Worm (Caenorhabditis elegans) whole organism, young adult: ENCODE data around the gene his-32.

Source experiments
- B0035.1 ChIP-seq: sonication (generic microtip); optimal IDR thresholded peaks from 2 replicates; lab custom pipeline; 2016; ENCODE audit warnings: missing genetic modification characterization, mild to moderate bottlenecking, missing compliant biosample characterization, missing genotype, missing genetic modification reagents
- F10E7.11 ChIP-seq: sonication (generic microtip); optimal IDR thresholded peaks from 2 replicates; lab custom pipeline; 2017; ENCODE audit warnings: mild to moderate bottlenecking, missing genetic modification characterization, moderate library complexity, missing compliant biosample characterization
- F22D6.2 ChIP-seq: sonication (generic microtip); optimal IDR thresholded peaks from 2 replicates; lab custom pipeline; 2016; ENCODE audit warnings: mild to moderate bottlenecking, missing genetic modification characterization, missing compliant biosample characterization
- F23B12.7 ChIP-seq: sonication (generic microtip); optimal IDR thresholded peaks from 2 replicates; lab custom pipeline; 2017; ENCODE audit warnings: missing genetic modification characterization, mild to moderate bottlenecking, missing compliant biosample characterization, antibody characterized with exemption, moderate library complexity; ENCODE audit not compliant: insufficient read depth
- F37B4.10 ChIP-seq: fragments of 200-800 bp; sonication (Bioruptor generic); IDR thresholded peaks from 2 replicates; pipeline ENCODE4 v1.3.6; 2022; ENCODE audit warnings: missing genetic modification characterization, missing compliant biosample characterization
- F52B5.7 ChIP-seq: sonication (generic microtip); optimal IDR thresholded peaks from 2 replicates; lab custom pipeline; 2016; ENCODE audit warnings: mild to moderate bottlenecking, missing genetic modification characterization, missing compliant biosample characterization
- Y79H2A.3 ChIP-seq: fragments of 200-800 bp; sonication (Bioruptor generic); conservative IDR thresholded peaks from 2 replicates; pipeline ENCODE4 v1.3.6; 2022; ENCODE audit warnings: missing genetic modification reagents, missing genetic modification characterization, missing compliant biosample characterization
- aptf-2 ChIP-seq: fragments of 200-800 bp; sonication (Bioruptor generic); conservative IDR thresholded peaks from 2 replicates; pipeline ENCODE4 v1.3.6; 2022; ENCODE audit warnings: missing genetic modification reagents, missing genetic modification characterization, missing compliant biosample characterization
- atf-7 ChIP-seq: sonication (generic microtip); optimal IDR thresholded peaks from 2 replicates; lab custom pipeline; 2017; ENCODE audit warnings: mild to moderate bottlenecking, missing genetic modification characterization, missing compliant biosample characterization
- ccch-3 ChIP-seq: fragments of 200-800 bp; sonication (Bioruptor generic); optimal IDR thresholded peaks from 2 replicates; lab custom pipeline; 2018; ENCODE audit warnings: mild to moderate bottlenecking, missing genetic modification characterization, missing compliant biosample characterization
- cebp-2 ChIP-seq: fragments of 200-800 bp; sonication (Bioruptor generic); IDR thresholded peaks from 2 replicates; pipeline ENCODE4 v1.3.6; 2022; ENCODE audit warnings: missing genetic modification characterization, missing compliant biosample characterization
- ceh-100 ChIP-seq: fragments of 200-800 bp; sonication (Bioruptor generic); IDR thresholded peaks from 2 replicates; pipeline ENCODE4 v1.3.6; 2022; ENCODE audit warnings: missing genetic modification reagents, missing genetic modification characterization, missing compliant biosample characterization
- ceh-40 ChIP-seq: fragments of 200-800 bp; sonication (Bioruptor generic); IDR thresholded peaks from 2 replicates; pipeline ENCODE4 v1.3.6; 2022; ENCODE audit warnings: missing genetic modification characterization, missing compliant biosample characterization
- chd-7 ChIP-seq: sonication (generic microtip); optimal IDR thresholded peaks from 2 replicates; lab custom pipeline; 2016; ENCODE audit warnings: mild to moderate bottlenecking, missing genetic modification characterization, moderate library complexity, missing compliant biosample characterization
- die-1 ChIP-seq: sonication (generic microtip); optimal IDR thresholded peaks from 2 replicates; lab custom pipeline; 2016; ENCODE audit warnings: missing genotype, mild to moderate bottlenecking, missing genetic modification characterization, missing compliant biosample characterization
- dpff-1 ChIP-seq: sonication (generic microtip); optimal IDR thresholded peaks from 2 replicates; lab custom pipeline; 2017; ENCODE audit warnings: mild to moderate bottlenecking, missing genetic modification characterization, missing compliant biosample characterization
- efl-1 ChIP-seq: fragments of 150-350 bp; optimal IDR thresholded peaks from 2 replicates; lab custom pipeline; 2014; ENCODE audit warnings: missing biosample characterization, missing genetic modification reagents, missing genetic modification characterization
- egl-18 ChIP-seq: fragments of 200-800 bp; sonication (Bioruptor generic); IDR thresholded peaks from 2 replicates; pipeline ENCODE4 v1.3.6; 2022; ENCODE audit warnings: missing genetic modification reagents, missing genetic modification characterization, missing compliant biosample characterization
- egrh-3 ChIP-seq: fragments of 200-800 bp; sonication (Bioruptor generic); IDR thresholded peaks from 2 replicates; pipeline ENCODE4 v1.3.6; 2022; ENCODE audit warnings: missing genetic modification reagents, missing genetic modification characterization, missing compliant biosample characterization
- ekl-4 ChIP-seq: fragments of 200-800 bp; sonication (Bioruptor generic); IDR thresholded peaks from 2 replicates; pipeline ENCODE4 v1.3.6; 2022; ENCODE audit warnings: missing genetic modification reagents, missing genetic modification characterization, missing compliant biosample characterization
- fkh-3 ChIP-seq: sonication (generic microtip); optimal IDR thresholded peaks from 2 replicates; lab custom pipeline; 2016; ENCODE audit warnings: mild to moderate bottlenecking, missing genetic modification characterization, missing compliant biosample characterization
- gei-17 ChIP-seq: fragments of 200-800 bp; sonication (Bioruptor generic); optimal IDR thresholded peaks from 2 replicates; lab custom pipeline; 2018; ENCODE audit warnings: mild to moderate bottlenecking, missing genetic modification characterization, missing compliant biosample characterization
- hmg-20 ChIP-seq: fragments of 200-800 bp; sonication (Bioruptor generic); IDR thresholded peaks from 2 replicates; pipeline ENCODE4 v1.3.6; 2022; ENCODE audit warnings: missing genetic modification reagents, missing genetic modification characterization, missing compliant biosample characterization
- hsf-1 ChIP-seq: fragments of 200-800 bp; sonication (Bioruptor generic); IDR thresholded peaks from 2 replicates; pipeline ENCODE4 v1.3.6; 2022; ENCODE audit warnings: missing genetic modification reagents, missing genetic modification characterization, missing compliant biosample characterization
- let-526 ChIP-seq: fragments of 200-800 bp; sonication (Bioruptor generic); IDR thresholded peaks from 2 replicates; pipeline ENCODE4 v1.3.6; 2022; ENCODE audit warnings: missing genetic modification reagents, missing genetic modification characterization, missing compliant biosample characterization
- lin-35 ChIP-seq, 3 experiments: fragments of 150-350 bp in 2 of 3; sonication (generic microtip) in 1 of 3; optimal IDR thresholded peaks; 2 replicates each; lab custom pipeline; 2014 to 2018; ENCODE audit warnings: missing biosample characterization in 3 of 3, missing genetic modification characterization in 3 of 3, missing genetic modification reagents in 3 of 3
- lin-40 ChIP-seq: sonication (generic microtip); optimal IDR thresholded peaks from 2 replicates; lab custom pipeline; 2016; ENCODE audit warnings: missing genetic modification characterization, mild to moderate bottlenecking, missing compliant biosample characterization, missing genotype, missing genetic modification reagents
- lin-54 ChIP-seq: fragments of 200-800 bp; sonication (Bioruptor generic); optimal IDR thresholded peaks from 2 replicates; lab custom pipeline; 2018; ENCODE audit warnings: mild to moderate bottlenecking, missing genetic modification characterization, missing compliant biosample characterization
- lsl-1 ChIP-seq: fragments of 200-800 bp; sonication (Bioruptor generic); optimal IDR thresholded peaks from 2 replicates; lab custom pipeline; 2018; ENCODE audit warnings: mild to moderate bottlenecking, missing genetic modification characterization, moderate library complexity, missing compliant biosample characterization
- madf-10 ChIP-seq: sonication (generic microtip); optimal IDR thresholded peaks from 2 replicates; lab custom pipeline; 2016; ENCODE audit warnings: mild to moderate bottlenecking, missing genetic modification characterization, missing compliant biosample characterization
- madf-3 ChIP-seq: fragments of 200-800 bp; sonication (Bioruptor generic); IDR thresholded peaks from 2 replicates; pipeline ENCODE4 v1.3.6; 2022; ENCODE audit warnings: missing genetic modification reagents, missing genetic modification characterization, missing compliant biosample characterization
- mcd-1 ChIP-seq: fragments of 200-800 bp; sonication (Bioruptor generic); IDR thresholded peaks from 2 replicates; pipeline ENCODE4 v1.3.6; 2022; ENCODE audit warnings: missing genetic modification reagents, missing genetic modification characterization, missing compliant biosample characterization
- mes-4 ChIP-seq: sonication (generic microtip); optimal IDR thresholded peaks from 2 replicates; lab custom pipeline; 2016; ENCODE audit warnings: missing genotype, missing genetic modification characterization, missing compliant biosample characterization
- nhr-27 ChIP-seq: fragments of 200-800 bp; sonication (Bioruptor generic); optimal IDR thresholded peaks from 2 replicates; lab custom pipeline; 2018; ENCODE audit warnings: mild to moderate bottlenecking, missing genetic modification characterization, moderate library complexity, missing compliant biosample characterization
- nhr-90 ChIP-seq: sonication (generic microtip); optimal IDR thresholded peaks from 2 replicates; lab custom pipeline; 2016; ENCODE audit warnings: missing genotype, mild to moderate bottlenecking, missing genetic modification characterization, missing compliant biosample characterization
- rcor-1 ChIP-seq: fragments of 200-800 bp; sonication (Bioruptor generic); IDR thresholded peaks from 2 replicates; pipeline ENCODE4 v1.3.6; 2022; ENCODE audit warnings: missing genetic modification reagents, missing genetic modification characterization, missing compliant biosample characterization
- rec-8 ChIP-seq, 2 experiments: sonication (generic microtip); optimal IDR thresholded peaks; 2 replicates each; lab custom pipeline; 2016; ENCODE audit warnings: mild to moderate bottlenecking in 2 of 2, missing genetic modification characterization in 2 of 2, missing genetic modification reagents in 2 of 2, missing genotype in 2 of 2, missing biosample characterization in 1 of 2, missing compliant biosample characterization in 1 of 2, moderate library complexity in 1 of 2
- rpc-1 ChIP-seq, 2 experiments: fragments of 150-350 bp in 1 of 2; sonication (generic microtip) in 1 of 2; optimal IDR thresholded peaks; 2 replicates each; lab custom pipeline; 2014 to 2018; ENCODE audit warnings: missing biosample characterization in 1 of 2, missing genetic modification characterization in 1 of 2, missing genetic modification reagents in 1 of 2, missing genotype in 1 of 2
- sdz-38 ChIP-seq: sonication (generic microtip); optimal IDR thresholded peaks from 2 replicates; lab custom pipeline; 2016; ENCODE audit warnings: missing genotype, missing genetic modification characterization, missing compliant biosample characterization
- snpc-1.1 ChIP-seq: sonication (generic microtip); optimal IDR thresholded peaks from 2 replicates; lab custom pipeline; 2017; ENCODE audit warnings: missing genetic modification characterization, mild to moderate bottlenecking, missing compliant biosample characterization, antibody characterized with exemption, moderate library complexity, missing genotype, missing genetic modification reagents; ENCODE audit not compliant: insufficient read depth
- snpc-1.3 ChIP-seq: sonication (generic microtip); optimal IDR thresholded peaks from 2 replicates; lab custom pipeline; 2017; ENCODE audit warnings: missing genetic modification characterization, mild to moderate bottlenecking, missing compliant biosample characterization, antibody characterized with exemption, moderate library complexity, missing genotype, missing genetic modification reagents; ENCODE audit not compliant: insufficient read depth
- snpc-3.4 ChIP-seq: sonication (generic microtip); optimal IDR thresholded peaks from 2 replicates; lab custom pipeline; 2017; ENCODE audit warnings: missing genetic modification characterization, mild to moderate bottlenecking, missing compliant biosample characterization, antibody characterized with exemption, moderate library complexity, missing genotype, missing genetic modification reagents
- tbp1 ChIP-seq: fragments of 200-800 bp; sonication (Bioruptor generic); optimal IDR thresholded peaks from 2 replicates; lab custom pipeline; 2018; ENCODE audit warnings: mild to moderate bottlenecking, missing genetic modification characterization, missing compliant biosample characterization
- unc-62 ChIP-seq: fragments of 150-350 bp; optimal IDR thresholded peaks from 2 replicates; lab custom pipeline; 2014; ENCODE audit warnings: missing biosample characterization, missing genetic modification reagents, missing genetic modification characterization
- zfh-2 ChIP-seq: fragments of 200-800 bp; sonication (Bioruptor generic); conservative IDR thresholded peaks from 2 replicates; pipeline ENCODE4 v1.3.6; 2022; ENCODE audit warnings: missing genetic modification reagents, missing genetic modification characterization, missing compliant biosample characterization
- ztf-25 ChIP-seq: fragments of 200-800 bp; sonication (Bioruptor generic); IDR thresholded peaks from 2 replicates; pipeline ENCODE4 v1.3.6; 2022; ENCODE audit warnings: missing genetic modification reagents, missing genetic modification characterization, missing compliant biosample characterization
- ztf-26 ChIP-seq: sonication (generic microtip); optimal IDR thresholded peaks from 2 replicates; lab custom pipeline; 2017; ENCODE audit warnings: missing genetic modification characterization, missing compliant biosample characterization
- ztf-3 ChIP-seq: fragments of 200-800 bp; sonication (Bioruptor generic); optimal IDR thresholded peaks from 2 replicates; lab custom pipeline; 2018; ENCODE audit warnings: mild to moderate bottlenecking, missing genetic modification characterization, missing compliant biosample characterization

his-32 gene

DNA sequence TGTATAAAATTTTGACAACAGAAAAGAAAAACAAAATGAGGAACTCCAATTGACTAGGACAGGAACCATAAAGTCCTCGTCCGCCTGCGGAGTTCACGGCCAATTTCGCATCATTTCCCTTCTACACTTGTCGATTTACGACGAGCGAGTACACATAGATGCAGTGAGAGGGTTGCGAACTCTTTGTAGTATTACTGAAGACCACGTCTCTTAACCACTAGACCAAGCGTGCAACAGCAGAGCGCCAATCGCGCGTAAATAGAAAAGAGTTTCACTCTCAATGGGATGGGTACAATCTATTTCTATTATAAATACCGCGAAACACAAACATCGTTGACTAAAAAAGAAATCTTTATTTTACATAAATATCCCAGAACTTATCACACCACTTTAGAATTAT lies 41.3 kb downstream of the his-32 start (continued):
- peak; percentile 18 for TF ChIP-seq efl-1 (GFP tag; lab: Kevin White, UChicago)
- peak; percentile 74 for TF ChIP-seq F52B5.7 (tag; lab: Kevin White, UChicago)
- TF ChIP-seq hmg-20 (GFP tag; lab: Robert Waterston, UW): 0 out of 2 replicates have a peak, but pooled peaks have one; percentile 37
- TF ChIP-seq hsf-1 (GFP tag; lab: Robert Waterston, UW): no peak
- TF ChIP-seq madf-10 (tag; lab: Kevin White, UChicago): peak; percentile 56
- TF ChIP-seq lin-54 (GFP tag; lab: Kevin White, UChicago): peak; percentile 63
- TF ChIP-seq aptf-2 (GFP tag; lab: Robert Waterston, UW): no peak
- TF ChIP-seq atf-7 (tag; lab: Kevin White, UChicago): peak; percentile 31
- peak in 1 of 3 experiments; percentile 61 for TF ChIP-seq lin-35 (GFP tag; optimal IDR thresholded peaks at IDR 0.05; lab: Kevin White, UChicago)
- peak; percentile 44; the same call in 1 of the 2 replicates for TF ChIP-seq ztf-25 (GFP tag; lab: Robert Waterston, UW)
- peak; percentile 21 for TF ChIP-seq nhr-27
- peak; percentile 42 for TF ChIP-seq ztf-26 (tag; lab: Kevin White, UChicago)
- TF ChIP-seq ekl-4 (GFP tag; lab: Robert Waterston, UW): peak; percentile 66
- peak; percentile 90 for TF ChIP-seq die-1 (tag; lab: Kevin White, UChicago)
- TF ChIP-seq mes-4 (tag; lab: Kevin White, UChicago): peak; percentile 73
- TF ChIP-seq egrh-3 (GFP tag; lab: Robert Waterston, UW): no peak
- TF ChIP-seq rec-8 (tag; optimal IDR thresholded peaks at IDR 0.05; lab: Kevin White, UChicago): peak; percentile 51 to 76
- peak; percentile 82 for TF ChIP-seq nhr-90 (tag; lab: Kevin White, UChicago)
- no peak for TF ChIP-seq F10E7.11 (tag; lab: Kevin White, UChicago)
- TF ChIP-seq unc-62 (GFP tag; lab: Kevin White, UChicago): no peak
- TF ChIP-seq sdz-38 (tag; lab: Kevin White, UChicago): no peak
- TF ChIP-seq Y79H2A.3: 0 out of 2 replicates have a peak, but pooled peaks have one; percentile 54
- peak; percentile 29 for TF ChIP-seq B0035.1
- TF ChIP-seq snpc-1.3 (tag; lab: Kevin White, UChicago): peak; percentile 84
- TF ChIP-seq lin-40 (tag; lab: Kevin White, UChicago): peak; percentile 64
- TF ChIP-seq F23B12.7 (tag; lab: Kevin White, UChicago): peak; percentile 31
- TF ChIP-seq rpc-1 (optimal IDR thresholded peaks at IDR 0.05; lab: Kevin White, UChicago): peak; percentile 87
- peak; percentile 86 for TF ChIP-seq rpc-1 (tag; optimal IDR thresholded peaks at IDR 0.05; lab: Kevin White, UChicago)
- peak; percentile 59; the same call in 1 of the 2 replicates for TF ChIP-seq mcd-1
- no peak for TF ChIP-seq dpff-1 (tag; lab: Kevin White, UChicago)
- TF ChIP-seq F22D6.2 (tag; lab: Kevin White, UChicago): no peak
- no peak for TF ChIP-seq cebp-2 (GFP tag; lab: Robert Waterston, UW)
- no peak for TF ChIP-seq ceh-100 (GFP tag; lab: Robert Waterston, UW)
- TF ChIP-seq tbp1 (GFP tag; lab: Kevin White, UChicago): peak; percentile 89
- peak; percentile 44 for TF ChIP-seq lsl-1 (GFP tag; lab: Kevin White, UChicago)
- peak; percentile 50 for TF ChIP-seq ccch-3 (GFP tag; lab: Kevin White, UChicago)
- TF ChIP-seq F37B4.10: no peak
- no peak for TF ChIP-seq gei-17 (GFP tag; lab: Kevin White, UChicago)
- peak; percentile 71 for TF ChIP-seq rcor-1 (GFP tag; lab: Robert Waterston, UW)
- peak; percentile 46 for TF ChIP-seq snpc-1.1 (tag; lab: Kevin White, UChicago)
- TF ChIP-seq zfh-2: no peak
- no peak for TF ChIP-seq fkh-3 (tag; lab: Kevin White, UChicago)
- TF ChIP-seq ztf-3 (GFP tag; lab: Kevin White, UChicago): no peak
- TF ChIP-seq madf-3: no peak
- no peak for TF ChIP-seq let-526
- no peak for TF ChIP-seq ceh-40 (GFP tag; lab: Robert Waterston, UW)
- TF ChIP-seq egl-18 (GFP tag; lab: Robert Waterston, UW): no peak
- TF ChIP-seq snpc-3.4 (tag; lab: Kevin White, UChicago): peak; percentile 82
- TF ChIP-seq chd-7 (tag; lab: Kevin White, UChicago): peak; percentile 60
